Fruit fly (Drosophila melanogaster) whole organism, embryonic: ENCODE data around the gene CG44004.
A peak's percentile ranks its signal among the peaks of the same experiment; 100 is the strongest.

Experiments used
- ATbp ChIP-seq: fragments of 200-800 bp; sonication (Bioruptor generic); optimal IDR thresholded peaks from 2 replicates; lab custom pipeline; 2017; ENCODE audit warnings: missing biosample characterization, mild to moderate bottlenecking, missing genetic modification characterization, missing genetic modification reagents
- B-H1 ChIP-seq: fragments of 200-800 bp; sonication (Bioruptor generic); IDR thresholded peaks from 3 replicates; pipeline ENCODE4 v1.3.6; 2022; ENCODE audit warnings: missing biosample characterization, missing genetic modification characterization
- B-H2 ChIP-seq: fragments of 200-800 bp; sonication (Bioruptor generic); optimal IDR thresholded peaks from 2 replicates; lab custom pipeline; 2018; ENCODE audit warnings: missing biosample characterization, mild to moderate bottlenecking, missing genetic modification characterization
- Bdp1 ChIP-seq: fragments of 200-800 bp; sonication (Bioruptor generic); optimal IDR thresholded peaks from 3 replicates; lab custom pipeline; 2016; ENCODE audit warnings: missing biosample characterization, missing genetic modification characterization
- C15 ChIP-seq: fragments of 200-800 bp; sonication (Bioruptor generic); IDR thresholded peaks from 3 replicates; pipeline ENCODE4 v1.3.6; 2022; ENCODE audit warnings: missing biosample characterization, missing genetic modification characterization
- CG11093 ChIP-seq: fragments of 200-800 bp; sonication (Bioruptor generic); IDR thresholded peaks from 3 replicates; pipeline ENCODE4 v1.3.6; 2022; ENCODE audit warnings: missing biosample characterization, missing genetic modification characterization
- CG13775 ChIP-seq: fragments of 200-800 bp; sonication (Bioruptor generic); optimal IDR thresholded peaks from 3 replicates; lab custom pipeline; 2017; ENCODE audit warnings: missing biosample characterization, mild to moderate bottlenecking, missing genetic modification characterization
- CG14710 ChIP-seq: fragments of 200-800 bp; sonication (Bioruptor generic); optimal IDR thresholded peaks from 3 replicates; lab custom pipeline; 2019; ENCODE audit warnings: missing biosample characterization, mild to moderate bottlenecking, missing genetic modification characterization, moderate library complexity
- CG15601 ChIP-seq: fragments of 200-800 bp; sonication (Bioruptor generic); optimal IDR thresholded peaks from 3 replicates; lab custom pipeline; 2019; ENCODE audit warnings: missing biosample characterization, mild to moderate bottlenecking, missing genetic modification characterization, moderate library complexity
- CG17359 ChIP-seq: fragments of 200-800 bp; sonication (Bioruptor generic); optimal IDR thresholded peaks from 3 replicates; lab custom pipeline; 2018; ENCODE audit warnings: missing biosample characterization, mild to moderate bottlenecking, missing genetic modification characterization, moderate library complexity
- CG17385 ChIP-seq: fragments of 200-800 bp; sonication (Bioruptor generic); optimal IDR thresholded peaks from 3 replicates; lab custom pipeline; 2018; ENCODE audit warnings: missing biosample characterization, mild to moderate bottlenecking, missing genetic modification characterization
- CG17568 ChIP-seq: fragments of 200-800 bp; sonication (Bioruptor generic); optimal IDR thresholded peaks from 2 replicates; lab custom pipeline; 2018; ENCODE audit warnings: missing biosample characterization, mild to moderate bottlenecking, missing genetic modification characterization, moderate library complexity
- CG18011 ChIP-seq: fragments of 200-800 bp; sonication (Bioruptor generic); optimal IDR thresholded peaks from 2 replicates; lab custom pipeline; 2017; ENCODE audit warnings: missing biosample characterization, missing genetic modification characterization, mild to moderate bottlenecking, moderate library complexity, missing genotype
- CG1832 ChIP-seq: fragments of 200-800 bp; sonication (Bioruptor generic); optimal IDR thresholded peaks from 2 replicates; lab custom pipeline; 2017; ENCODE audit warnings: missing biosample characterization, mild to moderate bottlenecking, missing genetic modification characterization, inconsistent platforms
- CG3163 ChIP-seq: fragments of 200-800 bp; sonication (Bioruptor generic); optimal IDR thresholded peaks from 3 replicates; lab custom pipeline; 2016; ENCODE audit warnings: missing biosample characterization, missing genetic modification characterization
- CG34376 ChIP-seq: fragments of 200-800 bp; sonication (Bioruptor generic); optimal IDR thresholded peaks from 2 replicates; lab custom pipeline; 2018; ENCODE audit warnings: missing biosample characterization, mild to moderate bottlenecking, missing genetic modification characterization
- CG42726 ChIP-seq: fragments of 200-800 bp; sonication (Bioruptor generic); IDR thresholded peaks from 2 replicates; pipeline ENCODE4 v1.3.6; 2022; ENCODE audit warnings: missing biosample characterization, missing genetic modification characterization; ENCODE audit not compliant: partially characterized antibody
- CG8281 ChIP-seq: fragments of 200-800 bp; sonication (Bioruptor generic); optimal IDR thresholded peaks from 2 replicates; lab custom pipeline; 2018; ENCODE audit warnings: missing biosample characterization, mild to moderate bottlenecking, missing genetic modification characterization, moderate library complexity
- CG8478 ChIP-seq: fragments of >200 bp; optimal IDR thresholded peaks from 2 replicates; lab custom pipeline; 2018
- CTCF ChIP-seq: fragments of 200-800 bp; sonication (Bioruptor generic); optimal IDR thresholded peaks from 2 replicates; lab custom pipeline; 2017; ENCODE audit warnings: missing biosample characterization, mild to moderate bottlenecking, missing genetic modification characterization, moderate library complexity
- CrebB ChIP-seq: fragments of 200-800 bp; sonication (Bioruptor generic); optimal IDR thresholded peaks from 3 replicates; lab custom pipeline; 2018; ENCODE audit warnings: missing biosample characterization, mild to moderate bottlenecking, missing genetic modification characterization
- D19A ChIP-seq: fragments of 200-800 bp; optimal IDR thresholded peaks from 3 replicates; lab custom pipeline; 2019; ENCODE audit warnings: missing biosample characterization, mild to moderate bottlenecking, missing genetic modification characterization, moderate library complexity
- Deaf1 ChIP-seq: fragments of 200-800 bp; optimal IDR thresholded peaks from 3 replicates; lab custom pipeline; 2019; ENCODE audit warnings: missing biosample characterization, mild to moderate bottlenecking, missing genetic modification characterization, moderate library complexity
- Dek ChIP-seq: fragments of 200-800 bp; sonication (Bioruptor generic); optimal IDR thresholded peaks from 3 replicates; lab custom pipeline; 2019; ENCODE audit warnings: missing biosample characterization, mild to moderate bottlenecking, missing genetic modification characterization, moderate library complexity
- Dip3 ChIP-seq: fragments of 200-800 bp; sonication (Bioruptor generic); optimal IDR thresholded peaks from 3 replicates; lab custom pipeline; 2016; ENCODE audit warnings: missing biosample characterization, missing genetic modification characterization
- E2f1 ChIP-seq: fragments of 200-800 bp; sonication (Bioruptor generic); IDR thresholded peaks from 2 replicates; pipeline ENCODE4 v1.3.6; 2022; ENCODE audit warnings: missing biosample characterization, missing genetic modification characterization
- Ets97D ChIP-seq: fragments of 200-800 bp; sonication (Bioruptor generic); optimal IDR thresholded peaks from 3 replicates; lab custom pipeline; 2016; ENCODE audit warnings: missing biosample characterization, missing genetic modification characterization
- Hr39 ChIP-seq: fragments of >200 bp; optimal IDR thresholded peaks from 2 replicates; lab custom pipeline; 2017
- NC2α ChIP-seq: fragments of 200-800 bp; sonication (Bioruptor generic); optimal IDR thresholded peaks from 2 replicates; lab custom pipeline; 2016; ENCODE audit warnings: missing biosample characterization, missing genetic modification characterization
- Nf-YB ChIP-seq: fragments of 200-800 bp; sonication (Bioruptor generic); optimal IDR thresholded peaks from 3 replicates; lab custom pipeline; 2019; ENCODE audit warnings: missing biosample characterization, mild to moderate bottlenecking, missing genetic modification characterization, moderate library complexity
- Oli ChIP-seq: fragments of 200-800 bp; sonication (Bioruptor generic); optimal IDR thresholded peaks from 2 replicates; lab custom pipeline; 2018; ENCODE audit warnings: missing biosample characterization, mild to moderate bottlenecking, missing genetic modification characterization, moderate library complexity
- Optix ChIP-seq: fragments of 200-800 bp; sonication (Bioruptor generic); IDR thresholded peaks from 3 replicates; pipeline ENCODE4 v1.3.6; 2022; ENCODE audit warnings: missing biosample characterization, missing genetic modification characterization
- Ravus ChIP-seq: fragments of 200-800 bp; sonication (Bioruptor generic); IDR thresholded peaks from 2 replicates; pipeline ENCODE4 v1.3.6; 2022; ENCODE audit warnings: missing biosample characterization, missing genetic modification characterization
- Scr ChIP-seq: fragments of 200-800 bp; sonication (Bioruptor generic); IDR thresholded peaks from 2 replicates; pipeline ENCODE4 v1.3.6; 2022; ENCODE audit warnings: missing biosample characterization, missing genetic modification characterization; ENCODE audit not compliant: partially characterized antibody
- Sry-δ ChIP-seq: fragments of 200-800 bp; sonication (Bioruptor generic); optimal IDR thresholded peaks from 2 replicates; lab custom pipeline; 2016; ENCODE audit warnings: missing biosample characterization, missing genetic modification characterization
- abd-A ChIP-seq: fragments of 200-800 bp; sonication (Bioruptor generic); optimal IDR thresholded peaks from 3 replicates; lab custom pipeline; 2019; ENCODE audit warnings: missing biosample characterization, mild to moderate bottlenecking, missing genetic modification characterization, moderate library complexity
- ac ChIP-seq: fragments of 200-800 bp; sonication (Bioruptor generic); optimal IDR thresholded peaks from 3 replicates; lab custom pipeline; 2017; ENCODE audit warnings: missing biosample characterization, mild to moderate bottlenecking, missing genetic modification characterization
- bowl ChIP-seq: fragments of 200-800 bp; sonication (Bioruptor generic); IDR thresholded peaks from 2 replicates; pipeline ENCODE4 v1.3.6; 2022; ENCODE audit warnings: missing biosample characterization, missing genetic modification characterization
- chif ChIP-seq, 2 experiments: fragments of 200-800 bp; sonication (Bioruptor generic); optimal IDR thresholded peaks; 3 replicates each; lab custom pipeline; 2016; ENCODE audit warnings: missing biosample characterization in 2 of 2, missing genetic modification characterization in 2 of 2
- chinmo ChIP-seq: fragments of 200-800 bp; sonication (Bioruptor generic); IDR thresholded peaks from 4 replicates; pipeline ENCODE4 v1.3.6; 2022; ENCODE audit warnings: missing biosample characterization, missing genetic modification characterization; ENCODE audit not compliant: partially characterized antibody
- croc ChIP-seq: fragments of 200-800 bp; sonication (Bioruptor generic); conservative IDR thresholded peaks from 3 replicates; pipeline ENCODE4 v1.3.6; 2022; ENCODE audit warnings: missing biosample characterization, missing genetic modification characterization
- dimm ChIP-seq: fragments of 200-800 bp; sonication (Bioruptor generic); IDR thresholded peaks from 2 replicates; pipeline ENCODE4 v1.3.6; 2022; ENCODE audit warnings: missing biosample characterization, missing genetic modification characterization
- dysf ChIP-seq: fragments of 200-800 bp; sonication (Bioruptor generic); IDR thresholded peaks from 3 replicates; pipeline ENCODE4 v1.3.6; 2022; ENCODE audit warnings: missing biosample characterization, missing genetic modification characterization
- emc ChIP-seq: fragments of 200-800 bp; sonication (Bioruptor generic); optimal IDR thresholded peaks from 2 replicates; lab custom pipeline; 2016; ENCODE audit warnings: missing biosample characterization, missing genetic modification characterization
- esg ChIP-seq: fragments of 200-800 bp; sonication (Bioruptor generic); conservative IDR thresholded peaks from 2 replicates; pipeline ENCODE4 v1.3.6; 2022; ENCODE audit warnings: missing biosample characterization, missing genetic modification characterization
- fd64A ChIP-seq: fragments of 200-800 bp; sonication (Bioruptor generic); optimal IDR thresholded peaks from 3 replicates; lab custom pipeline; 2018; ENCODE audit warnings: missing biosample characterization, mild to moderate bottlenecking, missing genetic modification characterization
- fru ChIP-seq: fragments of >200 bp; optimal IDR thresholded peaks from 2 replicates; lab custom pipeline; 2017
- grau ChIP-seq: fragments of 200-800 bp; optimal IDR thresholded peaks from 3 replicates; lab custom pipeline; 2019; ENCODE audit warnings: missing biosample characterization, mild to moderate bottlenecking, missing genetic modification characterization, moderate library complexity
- nerfin-1 ChIP-seq: fragments of 200-800 bp; sonication (Bioruptor generic); optimal IDR thresholded peaks from 3 replicates; lab custom pipeline; 2019; ENCODE audit warnings: missing biosample characterization, mild to moderate bottlenecking, missing genetic modification characterization, moderate library complexity
- ro ChIP-seq: fragments of 200-800 bp; sonication (Bioruptor generic); IDR thresholded peaks from 2 replicates; pipeline ENCODE4 v1.3.6; 2022; ENCODE audit warnings: missing biosample characterization, missing genetic modification characterization
- schlank ChIP-seq: fragments of 200-800 bp; sonication (Bioruptor generic); optimal IDR thresholded peaks from 2 replicates; lab custom pipeline; 2018; ENCODE audit warnings: missing biosample characterization, mild to moderate bottlenecking, missing genetic modification characterization
- sens-2 ChIP-seq: fragments of 200-800 bp; sonication (Bioruptor generic); IDR thresholded peaks from 2 replicates; pipeline ENCODE4 v1.3.6; 2022; ENCODE audit warnings: missing biosample characterization, missing genetic modification characterization
- yki ChIP-seq: fragments of >200 bp; optimal IDR thresholded peaks from 3 replicates; lab custom pipeline; 2018

Gene CG44004

DNA sequence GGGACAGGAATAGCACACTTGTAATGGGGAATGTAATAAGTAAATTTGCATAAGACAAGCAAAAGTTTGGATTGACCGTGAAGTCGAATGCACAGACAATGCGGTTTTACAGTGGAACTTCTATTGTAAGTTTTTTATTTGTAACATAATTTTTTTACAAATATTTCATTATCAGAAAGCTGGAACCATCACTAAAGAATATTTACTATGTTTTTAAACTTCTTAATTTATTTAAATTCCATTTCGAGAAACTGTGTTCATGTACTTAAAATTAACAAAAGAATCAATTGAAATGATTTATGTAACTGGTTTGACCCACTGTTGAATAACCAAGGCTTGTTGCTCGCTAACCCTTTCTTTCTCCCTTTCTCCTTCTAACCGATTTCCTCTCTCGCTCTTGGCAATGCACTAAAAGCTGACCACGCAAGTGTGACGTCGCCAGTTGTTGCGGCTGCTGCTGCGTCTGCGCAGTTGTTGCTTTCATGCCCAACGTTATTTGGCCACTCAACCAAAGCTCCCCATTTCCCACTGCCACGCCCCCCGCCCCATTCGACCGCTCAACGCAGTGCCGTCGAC lies 27.8 kb upstream of the CG44004 start (continued):
- TF ChIP-seq Dip3 (GFP tag; lab: Kevin White, UChicago), result no peak
- no peak for TF ChIP-seq emc
- no peak for TF ChIP-seq dimm (GFP tag; lab: Robert Waterston, UW)
- no peak for TF ChIP-seq CG13775 (GFP tag; lab: Kevin White, UChicago)
- no peak for TF ChIP-seq E2f1
- TF ChIP-seq grau (tag; lab: Kevin White, UChicago), result no peak
- TF ChIP-seq yki, result no peak
- no peak for TF ChIP-seq Deaf1
- no peak for TF ChIP-seq CG18011 (GFP tag; lab: Kevin White, UChicago)
- no peak for TF ChIP-seq CG17568 (GFP tag; lab: Kevin White, UChicago)
- no peak for TF ChIP-seq CrebB (tag; lab: Kevin White, UChicago)
- TF ChIP-seq CG17385 (GFP tag; lab: Kevin White, UChicago), result no peak
- TF ChIP-seq bowl, result no peak
- TF ChIP-seq NC2α, result no peak
- TF ChIP-seq fd64A (GFP tag; lab: Kevin White, UChicago), result no peak
- 0 out of 4 replicates have a peak, but pooled peaks have one; percentile 27 for TF ChIP-seq chinmo (GFP tag; lab: Robert Waterston, UW)
- no peak for TF ChIP-seq dysf (GFP tag; lab: Robert Waterston, UW)
- no peak for TF ChIP-seq D19A
- TF ChIP-seq chif (GFP tag; optimal IDR thresholded peaks at IDR 0.05; lab: Kevin White, UChicago), result no peak
- no peak for TF ChIP-seq Nf-YB (GFP tag; lab: Kevin White, UChicago)
- no peak for TF ChIP-seq abd-A (tag; lab: Kevin White, UChicago)
- no peak for TF ChIP-seq Ravus (GFP tag; lab: Robert Waterston, UW)
- TF ChIP-seq sens-2, result no peak
- TF ChIP-seq CG34376 (GFP tag; lab: Kevin White, UChicago), result no peak
- no peak for TF ChIP-seq fru (lab: Kevin White, UChicago)
- TF ChIP-seq CG8478 (lab: Kevin White, UChicago), result no peak
- no peak for TF ChIP-seq CG8281 (tag; lab: Kevin White, UChicago)
- TF ChIP-seq B-H2 (GFP tag; lab: Kevin White, UChicago), result no peak
- no peak for TF ChIP-seq Oli (tag; lab: Kevin White, UChicago)
- TF ChIP-seq B-H1 (GFP tag; lab: Robert Waterston, UW), result no peak
- no peak for TF ChIP-seq CG42726 (GFP tag; lab: Robert Waterston, UW)
- no peak for TF ChIP-seq ro (GFP tag; lab: Robert Waterston, UW)
- TF ChIP-seq Dek (tag; lab: Kevin White, UChicago), result no peak
- no peak for TF ChIP-seq CG1832
- TF ChIP-seq CG11093 (GFP tag; lab: Robert Waterston, UW), result no peak
- TF ChIP-seq C15 (GFP tag; lab: Robert Waterston, UW), result no peak
- no peak for TF ChIP-seq schlank (tag; lab: Kevin White, UChicago)
- no peak for TF ChIP-seq Sry-δ (GFP tag; lab: Kevin White, UChicago)
- no peak for TF ChIP-seq CG14710
- TF ChIP-seq croc (GFP tag; lab: Robert Waterston, UW), result no peak
- TF ChIP-seq Scr (GFP tag; lab: Robert Waterston, UW), result no peak
- TF ChIP-seq Bdp1 (GFP tag; lab: Kevin White, UChicago), result no peak
- no peak for TF ChIP-seq Ets97D (GFP tag; lab: Kevin White, UChicago)
- no peak for TF ChIP-seq ATbp (GFP tag; lab: Kevin White, UChicago)
- no peak for TF ChIP-seq CTCF
- no peak for TF ChIP-seq nerfin-1 (tag; lab: Kevin White, UChicago)
- no peak for TF ChIP-seq Optix (GFP tag; lab: Robert Waterston, UW)
- peak; percentile 15 for TF ChIP-seq CG17359 (tag; lab: Kevin White, UChicago)
- no peak for TF ChIP-seq Hr39
- TF ChIP-seq CG15601 (tag; lab: Kevin White, UChicago), result no peak
- TF ChIP-seq ac (GFP tag; lab: Kevin White, UChicago), result no peak
- TF ChIP-seq esg (GFP tag; lab: Robert Waterston, UW), result no peak
- no peak for TF ChIP-seq CG3163 (GFP tag; lab: Kevin White, UChicago)
